Worm (Caenorhabditis elegans) whole organism, L1 larva: Measurements from ENCODE around the gene tsp-2.

Source experiments
- hlh-17 ChIP-seq: fragments of 200-800 bp; sonication (Bioruptor generic); optimal IDR thresholded peaks from 2 replicates; lab custom pipeline; 2018; ENCODE audit warnings: missing genetic modification characterization, mild to moderate bottlenecking, missing compliant biosample characterization, moderate library complexity, borderline replicate concordance
- pqm-1 ChIP-seq: sonication (generic microtip); optimal IDR thresholded peaks from 3 replicates; lab custom pipeline; 2017; ENCODE audit warnings: missing biosample characterization, missing genetic modification characterization
- skn-1 ChIP-seq: fragments of 150-350 bp; optimal IDR thresholded peaks from 2 replicates; lab custom pipeline; 2014; ENCODE audit warnings: missing biosample characterization, missing genetic modification characterization
- zag-1 ChIP-seq: fragments of 150-350 bp; optimal IDR thresholded peaks from 2 replicates; lab custom pipeline; 2014; ENCODE audit warnings: missing biosample characterization, missing genetic modification characterization
- zip-4 ChIP-seq: fragments of 200-800 bp; sonication (Bioruptor generic); optimal IDR thresholded peaks from 2 replicates; lab custom pipeline; 2018; ENCODE audit warnings: mild to moderate bottlenecking, missing genetic modification characterization, moderate library complexity, missing compliant biosample characterization
- ztf-11 ChIP-seq, 2 experiments: sonication (generic microtip); optimal IDR thresholded peaks; 2 replicates each; lab custom pipeline; 2016 to 2017; ENCODE audit warnings: missing genetic modification characterization in 2 of 2, missing biosample characterization in 1 of 2, missing compliant biosample characterization in 1 of 2

DNA sequence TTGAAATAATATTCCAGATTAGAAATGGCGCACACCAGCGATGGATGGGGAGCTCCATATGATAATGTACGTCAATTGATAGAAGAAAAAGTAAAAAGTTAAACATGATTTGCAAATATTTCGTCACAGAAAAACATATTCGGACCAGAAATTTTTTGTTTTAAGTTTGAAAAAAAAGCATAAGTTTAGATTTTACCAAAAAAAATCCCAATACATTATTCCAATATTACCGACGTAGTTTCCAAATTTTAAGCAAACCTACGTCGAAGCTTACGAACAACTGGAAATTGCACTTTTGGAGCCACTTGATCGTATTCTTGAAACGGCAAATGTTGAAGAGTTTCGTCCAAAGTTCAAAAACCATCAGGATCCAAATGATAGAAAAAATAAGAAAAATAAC, 5.1 kb downstream of the tsp-2 start, which contains the start of gene henn-1:
- TF ChIP-seq hlh-17 (GFP tag; lab: Kevin White, UChicago) (no peak), zip-4 (GFP tag; lab: Kevin White, UChicago) (no peak), zag-1 (tag; lab: Kevin White, UChicago) (no peak), pqm-1 (tag; lab: Kevin White, UChicago) (no peak), ztf-11 (tag; optimal IDR thresholded peaks at IDR 0.05; lab: Kevin White, UChicago) (no peak), skn-1 (no peak)
